Fruit fly (Drosophila melanogaster): ENCODE measurements around the gene CG8664.

CG8664 gene

dm6 chrX:17300609-17301208 lies 18.2 kb upstream of the CG8664 start (continued):
- TF ChIP-seq pros (GFP tag; optimal IDR thresholded peaks at IDR 0.05) (peak; percentile 72), CG9932 (GFP tag; IDR thresholded peaks at IDR 0.05) (no peak), CG8281 (tag; optimal IDR thresholded peaks at IDR 0.05) (peak; percentile 37), btn (GFP tag; optimal IDR thresholded peaks at IDR 0.05) (peak; percentile 28), pzg (GFP tag; optimal IDR thresholded peaks at IDR 0.05) (no peak), mirr (GFP tag; optimal IDR thresholded peaks at IDR 0.05) (no peak), Xrp1 (GFP tag; IDR thresholded peaks at IDR 0.05) (peak; percentile 64), CoRest (tag; optimal IDR thresholded peaks at IDR 0.05) (peak; percentile 66), Bdp1 (GFP tag; optimal IDR thresholded peaks at IDR 0.05) (peak; percentile 23), Bgb (GFP tag; IDR thresholded peaks at IDR 0.05; ENCODE audit: partially characterized antibody) (no peak), CG8388 (GFP tag; optimal IDR thresholded peaks at IDR 0.05) (peak; percentile 53), HLH54F (GFP tag; optimal IDR thresholded peaks at IDR 0.05) (peak; percentile 10), CG2120 (GFP tag; optimal IDR thresholded peaks at IDR 0.05) (no peak), CG12391 (tag; optimal IDR thresholded peaks at IDR 0.05) (peak; percentile 58), CG3407 (GFP tag; optimal IDR thresholded peaks at IDR 0.05) (peak; percentile 31), NK7.1 (GFP tag; optimal IDR thresholded peaks at IDR 0.05) (peak; percentile 27), sens (GFP tag) (peak; percentile 92), dmrt11E (tag; optimal IDR thresholded peaks at IDR 0.05) (peak; percentile 74), CG1529 (GFP tag; optimal IDR thresholded peaks at IDR 0.05) (peak; percentile 51), CG18619 (GFP tag; optimal IDR thresholded peaks at IDR 0.05) (peak; percentile 38), Ravus (GFP tag; IDR thresholded peaks at IDR 0.05) (no peak), lab (GFP tag; optimal IDR thresholded peaks at IDR 0.05) (peak; percentile 78), HmgZ (tag; optimal IDR thresholded peaks at IDR 0.05) (no peak), kni (GFP tag; optimal IDR thresholded peaks at IDR 0.05) (peak; percentile 60), CG11695 (GFP tag; IDR thresholded peaks at IDR 0.05) (peak; percentile 58; the same call in 1 of the 3 replicates), Hr3 (GFP tag; optimal IDR thresholded peaks at IDR 0.05) (peak; percentile 52), H2.0 (GFP tag; IDR thresholded peaks at IDR 0.05) (no peak), mam (GFP tag; optimal IDR thresholded peaks at IDR 0.05) (peak; percentile 48), tx (GFP tag; optimal IDR thresholded peaks at IDR 0.05) (no peak), maf-S (GFP tag; optimal IDR thresholded peaks at IDR 0.05) (peak; percentile 33), CG2199 (GFP tag; IDR thresholded peaks at IDR 0.05) (peak; percentile 51; the same call in 1 of the 3 replicates), cg (GFP tag; optimal IDR thresholded peaks at IDR 0.05) (no peak), kah (GFP tag; optimal IDR thresholded peaks at IDR 0.05) (peak; percentile 14), gsb (GFP tag; IDR thresholded peaks at IDR 0.05) (no peak), Dfd (GFP tag; optimal IDR thresholded peaks at IDR 0.05) (no peak), pfk (GFP tag; optimal IDR thresholded peaks at IDR 0.05) (no peak), CG14965 (GFP tag; optimal IDR thresholded peaks at IDR 0.05; ENCODE audit: borderline replicate concordance) (peak; percentile 29), shn (GFP tag; optimal IDR thresholded peaks at IDR 0.05) (peak; percentile 17), CG9797 (GFP tag; optimal IDR thresholded peaks at IDR 0.05) (no peak), CG8089 (GFP tag; optimal IDR thresholded peaks at IDR 0.05) (peak; percentile 44), CG16815 (GFP tag; optimal IDR thresholded peaks at IDR 0.05) (peak; percentile 46), CG11456 (GFP tag; IDR thresholded peaks at IDR 0.05) (0 out of 3 replicates have a peak, but pooled peaks have one; percentile 17), CG12219 (GFP tag; optimal IDR thresholded peaks at IDR 0.05) (peak; percentile 52), ara (GFP tag; IDR thresholded peaks at IDR 0.05) (no peak), CG7928 (GFP tag; optimal IDR thresholded peaks at IDR 0.05) (no peak), Dad (GFP tag; optimal IDR thresholded peaks at IDR 0.05) (peak; percentile 27), zen2 (GFP tag; IDR thresholded peaks at IDR 0.05; ENCODE audit: partially characterized antibody) (no peak), Gug (GFP tag; IDR thresholded peaks at IDR 0.05) (peak; percentile 41; the same call in 2 of the 4 replicates), CG16863 (GFP tag; optimal IDR thresholded peaks at IDR 0.05) (peak; percentile 67), Eip74EF (GFP tag; optimal IDR thresholded peaks at IDR 0.05) (peak in 1 of 2 experiments; percentile 55)
